Worm (Caenorhabditis elegans) whole organism, L1 larva: ENCODE measurements around the gene ccm-3.
A peak's percentile ranks its signal among the peaks of the same experiment; 100 is the strongest.

ENCODE experiments used
- C04F5.9 ChIP-seq: sonication (generic microtip); optimal IDR thresholded peaks from 2 replicates; lab custom pipeline; 2016; ENCODE audit warnings: missing genetic modification characterization, missing compliant biosample characterization
- F16B12.6 ChIP-seq: fragments of 150-350 bp; optimal IDR thresholded peaks from 2 replicates; lab custom pipeline; 2014; ENCODE audit warnings: missing biosample characterization, missing genetic modification characterization
- Y116A8C.19 ChIP-seq: sonication (generic microtip); optimal IDR thresholded peaks from 2 replicates; lab custom pipeline; 2016; ENCODE audit warnings: missing compliant biosample characterization, missing genetic modification characterization, borderline replicate concordance
- alr-1 ChIP-seq: fragments of 200-800 bp; sonication (Bioruptor generic); optimal IDR thresholded peaks from 2 replicates; lab custom pipeline; 2018; ENCODE audit warnings: borderline replicate concordance, mild to moderate bottlenecking, missing genetic modification characterization, missing compliant biosample characterization
- blmp-1 ChIP-seq: fragments of 150-350 bp; optimal IDR thresholded peaks from 2 replicates; lab custom pipeline; 2014; ENCODE audit warnings: missing biosample characterization, missing genetic modification characterization
- ceh-8 ChIP-seq: fragments of 200-800 bp; sonication (Bioruptor generic); optimal IDR thresholded peaks from 2 replicates; lab custom pipeline; 2018; ENCODE audit warnings: mild to moderate bottlenecking, missing genetic modification characterization, moderate library complexity, missing compliant biosample characterization
- ces-1 ChIP-seq: fragments of 150-350 bp; optimal IDR thresholded peaks from 2 replicates; lab custom pipeline; 2014; ENCODE audit warnings: missing biosample characterization, missing genetic modification reagents, missing genetic modification characterization
- efl-1 ChIP-seq, 4 experiments: fragments of 150-350 bp; optimal IDR thresholded peaks in 3 of 4; peaks in 1 of 4; 1 replicate in 1 of 4; 2 replicates in 3 of 4; lab custom pipeline; 2014; ENCODE audit warnings: missing biosample characterization in 2 of 4, missing genetic modification characterization in 2 of 4, missing genetic modification reagents in 2 of 4
- egl-27 ChIP-seq, 2 experiments: fragments of 150-350 bp in 1 of 2; sonication (generic microtip); optimal IDR thresholded peaks; 3 replicates each; lab custom pipeline; 2017 to 2018; ENCODE audit warnings: missing biosample characterization in 2 of 2, missing genetic modification characterization in 2 of 2, missing genetic modification reagents in 2 of 2
- elt-2 ChIP-seq: sonication (generic microtip); optimal IDR thresholded peaks from 2 replicates; lab custom pipeline; 2016; ENCODE audit warnings: missing genetic modification characterization, mild to moderate bottlenecking, inconsistent platforms, missing compliant biosample characterization, missing genetic modification reagents
- fkh-8 ChIP-seq: sonication (generic microtip); optimal IDR thresholded peaks from 2 replicates; lab custom pipeline; 2016; ENCODE audit warnings: mild to moderate bottlenecking, missing genetic modification characterization, missing compliant biosample characterization
- grh-1 ChIP-seq: fragments of 200-800 bp; sonication (Bioruptor generic); IDR thresholded peaks from 2 replicates; pipeline ENCODE4 v1.3.6; 2022; ENCODE audit warnings: missing genetic modification reagents, missing genetic modification characterization, missing compliant biosample characterization
- hpl-2 ChIP-seq: fragments of 150-350 bp; optimal IDR thresholded peaks from 2 replicates; lab custom pipeline; 2014; ENCODE audit warnings: missing biosample characterization, missing genetic modification reagents, missing genetic modification characterization
- irx-1 ChIP-seq: sonication (generic microtip); optimal IDR thresholded peaks from 2 replicates; lab custom pipeline; 2016; ENCODE audit warnings: missing genetic modification characterization, missing compliant biosample characterization
- lin-13 ChIP-seq: fragments of 150-350 bp; optimal IDR thresholded peaks from 2 replicates; lab custom pipeline; 2014; ENCODE audit warnings: missing biosample characterization, missing genetic modification reagents, missing genetic modification characterization
- lin-14 ChIP-seq: fragments of 200-800 bp; sonication (Bioruptor generic); optimal IDR thresholded peaks from 2 replicates; lab custom pipeline; 2018; ENCODE audit warnings: mild to moderate bottlenecking, missing genetic modification characterization, moderate library complexity, missing compliant biosample characterization
- lin-15B ChIP-seq: fragments of 150-350 bp; sonication (generic microtip); optimal IDR thresholded peaks from 3 replicates; lab custom pipeline; 2014; ENCODE audit warnings: missing biosample characterization, missing genetic modification characterization
- lin-39 ChIP-seq: fragments of 150-350 bp; optimal IDR thresholded peaks from 2 replicates; lab custom pipeline; 2014; ENCODE audit warnings: missing biosample characterization, missing genetic modification reagents, missing genetic modification characterization
- mab-9 ChIP-seq: fragments of 200-800 bp; sonication (Bioruptor generic); IDR thresholded peaks from 2 replicates; pipeline ENCODE4 v1.3.6; 2022; ENCODE audit warnings: missing genetic modification reagents, missing genetic modification characterization, missing compliant biosample characterization
- mef-2 ChIP-seq: fragments of 150-350 bp; optimal IDR thresholded peaks from 2 replicates; lab custom pipeline; 2014; ENCODE audit warnings: missing biosample characterization, missing genetic modification characterization
- mep-1 ChIP-seq: fragments of 150-350 bp; optimal IDR thresholded peaks from 2 replicates; lab custom pipeline; 2014; ENCODE audit warnings: missing biosample characterization, missing genetic modification characterization
- nhr-237 ChIP-seq: fragments of 150-350 bp; optimal IDR thresholded peaks from 2 replicates; lab custom pipeline; 2014; ENCODE audit warnings: missing biosample characterization, missing genetic modification characterization
- nhr-47 ChIP-seq: sonication (generic microtip); optimal IDR thresholded peaks from 2 replicates; lab custom pipeline; 2016; ENCODE audit warnings: mild to moderate bottlenecking, missing genetic modification characterization, moderate library complexity, missing compliant biosample characterization
- nhr-77 ChIP-seq: fragments of 150-350 bp; optimal IDR thresholded peaks from 2 replicates; lab custom pipeline; 2014; ENCODE audit warnings: missing biosample characterization, missing genetic modification characterization
- nhr-90 ChIP-seq: sonication (generic microtip); optimal IDR thresholded peaks from 2 replicates; lab custom pipeline; 2016; ENCODE audit warnings: mild to moderate bottlenecking, missing genetic modification characterization, missing compliant biosample characterization; ENCODE audit not compliant: poor library complexity
- pag-3 ChIP-seq: sonication (generic microtip); optimal IDR thresholded peaks from 2 replicates; lab custom pipeline; 2017; ENCODE audit warnings: missing genetic modification characterization, mild to moderate bottlenecking, missing compliant biosample characterization, antibody characterized with exemption, borderline replicate concordance; ENCODE audit not compliant: insufficient read depth
- rnt-1 ChIP-seq: sonication (generic microtip); optimal IDR thresholded peaks from 2 replicates; lab custom pipeline; 2016; ENCODE audit warnings: mild to moderate bottlenecking, missing genetic modification characterization, moderate library complexity, missing compliant biosample characterization
- snpc-4 ChIP-seq: fragments of 150-350 bp; optimal IDR thresholded peaks from 2 replicates; lab custom pipeline; 2014; ENCODE audit warnings: missing biosample characterization, missing genetic modification characterization
- sox-4 ChIP-seq: sonication (generic microtip); optimal IDR thresholded peaks from 2 replicates; lab custom pipeline; 2016; ENCODE audit warnings: missing genetic modification characterization, missing compliant biosample characterization
- swsn-7 ChIP-seq: sonication (generic microtip); optimal IDR thresholded peaks from 2 replicates; lab custom pipeline; 2016; ENCODE audit warnings: missing genetic modification characterization, missing compliant biosample characterization
- tbx-2 ChIP-seq: sonication (generic microtip); optimal IDR thresholded peaks from 2 replicates; lab custom pipeline; 2016; ENCODE audit warnings: missing genetic modification characterization, missing compliant biosample characterization
- unc-62 ChIP-seq: fragments of 150-350 bp; optimal IDR thresholded peaks from 2 replicates; lab custom pipeline; 2014; ENCODE audit warnings: missing biosample characterization, missing genetic modification reagents, missing genetic modification characterization
- vab-15 ChIP-seq: sonication (generic microtip); optimal IDR thresholded peaks from 2 replicates; lab custom pipeline; 2017; ENCODE audit warnings: missing genotype, mild to moderate bottlenecking, missing genetic modification characterization, missing compliant biosample characterization
- zip-4 ChIP-seq: fragments of 200-800 bp; sonication (Bioruptor generic); optimal IDR thresholded peaks from 2 replicates; lab custom pipeline; 2018; ENCODE audit warnings: mild to moderate bottlenecking, missing genetic modification characterization, moderate library complexity, missing compliant biosample characterization
- ztf-11 ChIP-seq, 2 experiments: sonication (generic microtip); optimal IDR thresholded peaks; 2 replicates each; lab custom pipeline; 2016 to 2017; ENCODE audit warnings: missing genetic modification characterization in 2 of 2, missing biosample characterization in 1 of 2, missing compliant biosample characterization in 1 of 2
- ztf-4 ChIP-seq: fragments of 150-350 bp; optimal IDR thresholded peaks from 2 replicates; lab custom pipeline; 2014; ENCODE audit warnings: missing biosample characterization, missing genetic modification characterization

ccm-3 gene

DNA sequence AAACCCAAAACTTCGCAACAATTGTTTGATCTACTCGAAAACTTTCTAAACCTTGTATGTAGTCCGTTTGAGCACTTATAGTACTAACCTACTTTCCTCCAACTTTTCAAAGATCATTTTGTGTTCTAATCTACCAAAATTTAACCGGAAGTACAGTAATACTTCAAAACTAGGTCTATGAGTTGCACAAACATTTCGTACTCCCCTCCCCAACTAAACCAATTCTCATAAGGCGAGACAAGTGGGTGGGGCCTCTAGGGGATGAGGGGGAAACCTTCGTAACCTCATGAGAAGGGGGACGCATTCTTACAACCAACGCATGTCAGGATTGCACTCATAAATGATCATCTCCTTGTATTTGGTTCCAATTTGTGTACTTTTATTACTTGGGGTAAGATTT, 14.9 kb upstream of the ccm-3 start, which contains the start of gene cutl-9:
Gene cutl-9, plus strand, starts transcription at position 301 of the 400 bp plus-strand sequence.
- no peak for TF ChIP-seq ceh-8 (GFP tag; lab: Kevin White, UChicago)
- TF ChIP-seq nhr-77 (tag; lab: Kevin White, UChicago) = no peak
- TF ChIP-seq mab-9 (GFP tag; lab: Robert Waterston, UW) = no peak
- no peak for TF ChIP-seq grh-1 (GFP tag; lab: Robert Waterston, UW)
- no peak for TF ChIP-seq ces-1 (GFP tag; lab: Kevin White, UChicago)
- TF ChIP-seq Y116A8C.19 (tag; lab: Kevin White, UChicago) = no peak
- no peak for TF ChIP-seq ztf-4 (tag; lab: Kevin White, UChicago)
- no peak for TF ChIP-seq mep-1 (tag; lab: Kevin White, UChicago)

ce11 chrII:10618157-10618556, 11.1 kb upstream of the ccm-3 start, which contains the start of gene C14A4.13:
Gene C14A4.13, plus strand, starts transcription at chrII:10618457.
- TF ChIP-seq nhr-90 (tag; lab: Kevin White, UChicago) (no peak), snpc-4 (tag; lab: Kevin White, UChicago) (no peak), tbx-2 (no peak), grh-1 (GFP tag; lab: Robert Waterston, UW) (no peak), vab-15 (tag; lab: Kevin White, UChicago) (no peak), unc-62 (no peak), Y116A8C.19 (tag; lab: Kevin White, UChicago) (no peak), hpl-2 (no peak)

DNA sequence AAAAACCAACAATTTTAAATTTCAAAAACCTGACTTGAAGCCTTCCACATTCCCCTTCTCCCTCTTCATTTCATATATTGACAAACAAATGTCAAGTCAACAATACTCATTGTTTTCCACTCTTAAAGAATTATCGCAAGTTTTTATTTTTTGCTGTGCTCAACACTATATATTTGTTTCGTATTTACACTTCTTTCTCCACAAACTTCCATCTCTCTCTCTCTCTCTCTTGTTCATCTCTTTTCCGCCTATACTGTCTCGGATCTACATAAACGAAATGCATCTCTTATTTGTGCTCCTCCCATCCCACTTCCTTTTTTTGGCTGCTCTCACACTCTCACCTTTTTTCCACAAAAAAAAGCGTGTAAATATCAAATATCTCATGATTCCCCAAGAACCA, 5.7 kb upstream of the ccm-3 start, which contains the start of gene C14A4.12:
Gene C14A4.12, plus strand, starts transcription at position 301 of the 400 bp plus-strand sequence.
- TF ChIP-seq mep-1 (tag; lab: Kevin White, UChicago) (no peak), irx-1 (tag; lab: Kevin White, UChicago) (no peak), ztf-11 (tag; optimal IDR thresholded peaks at IDR 0.05; lab: Kevin White, UChicago) (no peak), Y116A8C.19 (tag; lab: Kevin White, UChicago) (no peak), elt-2 (no peak), C04F5.9 (tag; lab: Kevin White, UChicago) (no peak), ces-1 (GFP tag; lab: Kevin White, UChicago) (no peak), lin-14 (GFP tag; lab: Kevin White, UChicago) (no peak), F16B12.6 (tag; lab: Kevin White, UChicago) (no peak), zip-4 (GFP tag; lab: Kevin White, UChicago) (no peak), blmp-1 (tag; lab: Kevin White, UChicago) (no peak)

ce11 chrII:10608821-10609220, 1.7 kb upstream of the ccm-3 start:
- TF ChIP-seq mef-2 (tag; lab: Kevin White, UChicago) = no peak
- TF ChIP-seq efl-1 (optimal IDR thresholded peaks at IDR 0.05; lab: Kevin White, UChicago) = no peak
- TF ChIP-seq efl-1 (GFP tag; optimal IDR thresholded peaks at IDR 0.05 in 1 of 2; lab: Kevin White, UChicago) = peak in 1 of 2 experiments; percentile 65
- no peak for TF ChIP-seq pag-3 (tag; lab: Kevin White, UChicago)
- no peak for TF ChIP-seq ztf-4 (tag; lab: Kevin White, UChicago)

ce11 chrII:10605512-10605911, 1.6 kb downstream of the ccm-3 start, which contains the start of gene taf-13:
Gene taf-13, minus strand, starts transcription at chrII:10605612.
- TF ChIP-seq alr-1 (tag; lab: Kevin White, UChicago) = no peak
- no peak for TF ChIP-seq swsn-7 (tag; lab: Kevin White, UChicago)
- TF ChIP-seq nhr-47 = no peak
- TF ChIP-seq fkh-8 (tag; lab: Kevin White, UChicago) = no peak
- TF ChIP-seq sox-4 (tag; lab: Kevin White, UChicago) = no peak
- TF ChIP-seq pag-3 (tag; lab: Kevin White, UChicago) = no peak
- TF ChIP-seq lin-14 (GFP tag; lab: Kevin White, UChicago) = no peak
- no peak for TF ChIP-seq tbx-2
- no peak for TF ChIP-seq nhr-237 (tag; lab: Kevin White, UChicago)
- no peak for TF ChIP-seq nhr-90 (tag; lab: Kevin White, UChicago)
- TF ChIP-seq lin-39 (tag; lab: Kevin White, UChicago) = no peak
- no peak for TF ChIP-seq lin-15B (tag; lab: Kevin White, UChicago)
- no peak for TF ChIP-seq hpl-2
- no peak for TF ChIP-seq zip-4 (GFP tag; lab: Kevin White, UChicago)
- no peak for TF ChIP-seq ztf-11 (tag; optimal IDR thresholded peaks at IDR 0.05; lab: Kevin White, UChicago)
- TF ChIP-seq rnt-1 = no peak
- TF ChIP-seq ztf-4 (tag; lab: Kevin White, UChicago) = no peak
- TF ChIP-seq lin-13 (GFP tag; lab: Kevin White, UChicago) = no peak
- no peak for TF ChIP-seq egl-27 (tag; optimal IDR thresholded peaks at IDR 0.05; lab: Kevin White, UChicago)
